Fruit fly (Drosophila melanogaster) whole organism, embryonic: Measurements from ENCODE around the gene CG4332.

Experiments
- Abd-B ChIP-seq: fragments of 200-800 bp; sonication (Bioruptor generic); optimal IDR thresholded peaks from 2 replicates; lab custom pipeline; 2018; ENCODE audit warnings: missing biosample characterization, mild to moderate bottlenecking, missing genetic modification characterization, moderate library complexity
- Adf1 ChIP-seq: fragments of 200-800 bp; sonication (Bioruptor generic); IDR thresholded peaks from 2 replicates; pipeline ENCODE4 v1.3.6; 2022; ENCODE audit warnings: missing biosample characterization, missing genetic modification characterization
- Atf-2 ChIP-seq: fragments of 200-800 bp; sonication (Bioruptor generic); optimal IDR thresholded peaks from 2 replicates; lab custom pipeline; 2016; ENCODE audit warnings: missing biosample characterization, missing genetic modification characterization
- CG11696 ChIP-seq: fragments of 200-800 bp; sonication (Bioruptor generic); IDR thresholded peaks from 2 replicates; pipeline ENCODE4 v1.3.6; 2022; ENCODE audit warnings: missing biosample characterization, missing genetic modification characterization
- CG13624 ChIP-seq: fragments of 200-800 bp; sonication (Bioruptor generic); optimal IDR thresholded peaks from 2 replicates; lab custom pipeline; 2016; ENCODE audit warnings: missing biosample characterization, missing genetic modification characterization
- CG15479 ChIP-seq: fragments of 200-800 bp; sonication (Bioruptor generic); optimal IDR thresholded peaks from 3 replicates; lab custom pipeline; 2019; ENCODE audit warnings: missing biosample characterization, mild to moderate bottlenecking, missing genetic modification characterization, moderate library complexity
- CG1602 ChIP-seq: fragments of 200-800 bp; sonication (Bioruptor generic); optimal IDR thresholded peaks from 3 replicates; lab custom pipeline; 2016; ENCODE audit warnings: missing biosample characterization, missing genetic modification characterization
- CG16863 ChIP-seq: fragments of 200-800 bp; sonication (Bioruptor generic); optimal IDR thresholded peaks from 3 replicates; lab custom pipeline; 2016; ENCODE audit warnings: missing biosample characterization, missing genetic modification characterization
- CG17612 ChIP-seq: fragments of 200-800 bp; sonication (Bioruptor generic); IDR thresholded peaks from 2 replicates; pipeline ENCODE4 v1.3.6; 2022; ENCODE audit warnings: missing biosample characterization, missing genetic modification characterization
- CG1792 ChIP-seq: fragments of 200-800 bp; sonication (Bioruptor generic); optimal IDR thresholded peaks from 2 replicates; lab custom pipeline; 2016; ENCODE audit warnings: missing biosample characterization, missing genetic modification characterization
- CG18599 ChIP-seq: fragments of 200-800 bp; sonication (Bioruptor generic); optimal IDR thresholded peaks from 3 replicates; lab custom pipeline; 2017; ENCODE audit warnings: missing biosample characterization, missing genetic modification characterization, mild to moderate bottlenecking, moderate library complexity, missing genetic modification reagents
- CG18764 ChIP-seq: fragments of 200-800 bp; sonication (Bioruptor generic); optimal IDR thresholded peaks from 3 replicates; lab custom pipeline; 2016; ENCODE audit warnings: missing biosample characterization, missing genetic modification characterization
- CG2678 ChIP-seq: fragments of 200-800 bp; sonication (Bioruptor generic); optimal IDR thresholded peaks from 3 replicates; lab custom pipeline; 2019; ENCODE audit warnings: missing biosample characterization, mild to moderate bottlenecking, missing genetic modification characterization, moderate library complexity
- CG31441 ChIP-seq: fragments of 200-800 bp; sonication (Bioruptor generic); IDR thresholded peaks from 2 replicates; pipeline ENCODE4 v1.3.6; 2022; ENCODE audit warnings: missing biosample characterization, missing genetic modification characterization
- CG3163 ChIP-seq: fragments of 200-800 bp; sonication (Bioruptor generic); optimal IDR thresholded peaks from 3 replicates; lab custom pipeline; 2016; ENCODE audit warnings: missing biosample characterization, missing genetic modification characterization
- CG33213 ChIP-seq: fragments of 200-800 bp; sonication (Bioruptor generic); optimal IDR thresholded peaks from 3 replicates; lab custom pipeline; 2016; ENCODE audit warnings: missing biosample characterization, missing genetic modification characterization
- CG42726 ChIP-seq: fragments of 200-800 bp; sonication (Bioruptor generic); IDR thresholded peaks from 2 replicates; pipeline ENCODE4 v1.3.6; 2022; ENCODE audit warnings: missing biosample characterization, missing genetic modification characterization; ENCODE audit not compliant: partially characterized antibody
- CG4424 ChIP-seq: fragments of 200-800 bp; sonication (Bioruptor generic); optimal IDR thresholded peaks from 3 replicates; lab custom pipeline; 2016; ENCODE audit warnings: missing biosample characterization, missing genetic modification characterization
- CG5180 ChIP-seq: fragments of 200-800 bp; sonication (Bioruptor generic); optimal IDR thresholded peaks from 3 replicates; lab custom pipeline; 2017; ENCODE audit warnings: missing biosample characterization, missing genetic modification characterization, mild to moderate bottlenecking, moderate library complexity, missing genetic modification reagents
- CG6813 ChIP-seq: fragments of 200-800 bp; sonication (Bioruptor generic); optimal IDR thresholded peaks from 2 replicates; lab custom pipeline; 2017; ENCODE audit warnings: missing biosample characterization, missing genetic modification characterization, mild to moderate bottlenecking, moderate library complexity, missing genetic modification reagents
- CG9437 ChIP-seq: fragments of 200-800 bp; sonication (Bioruptor generic); optimal IDR thresholded peaks from 2 replicates; lab custom pipeline; 2018; ENCODE audit warnings: missing biosample characterization, mild to moderate bottlenecking, missing genetic modification characterization
- CG9727 ChIP-seq: fragments of 200-800 bp; sonication (Bioruptor generic); optimal IDR thresholded peaks from 3 replicates; lab custom pipeline; 2017; ENCODE audit warnings: missing biosample characterization, mild to moderate bottlenecking, missing genetic modification characterization
- D ChIP-seq, 2 experiments: fragments of 200-800 bp in 1 of 2; fragments of >200 bp in 1 of 2; sonication (Bioruptor generic) in 1 of 2; optimal IDR thresholded peaks; 2 replicates in 1 of 2; 3 replicates in 1 of 2; lab custom pipeline; 2017; ENCODE audit warnings: mild to moderate bottlenecking in 1 of 2, missing biosample characterization in 1 of 2, missing genetic modification characterization in 1 of 2, missing genetic modification reagents in 1 of 2
- Dbx ChIP-seq: fragments of 200-800 bp; sonication (Bioruptor generic); IDR thresholded peaks from 3 replicates; pipeline ENCODE4 v1.3.6; 2022; ENCODE audit warnings: missing biosample characterization, missing genetic modification characterization
- Dref ChIP-seq: fragments of 200-800 bp; sonication (Bioruptor generic); IDR thresholded peaks from 2 replicates; pipeline ENCODE4 v1.3.6; 2022; ENCODE audit warnings: missing biosample characterization, missing genetic modification characterization
- HLH3B ChIP-seq: fragments of 200-800 bp; sonication (Bioruptor generic); IDR thresholded peaks from 2 replicates; pipeline ENCODE4 v1.3.6; 2022; ENCODE audit warnings: missing biosample characterization, missing genetic modification characterization
- Hsf ChIP-seq: fragments of 200-800 bp; sonication (Bioruptor generic); optimal IDR thresholded peaks from 3 replicates; lab custom pipeline; 2016; ENCODE audit warnings: missing biosample characterization, missing genetic modification characterization
- Lpt ChIP-seq: fragments of >200 bp; optimal IDR thresholded peaks from 2 replicates; lab custom pipeline; 2018; ENCODE audit warnings: missing biosample characterization, missing genetic modification characterization
- Oli ChIP-seq: fragments of 200-800 bp; sonication (Bioruptor generic); optimal IDR thresholded peaks from 2 replicates; lab custom pipeline; 2018; ENCODE audit warnings: missing biosample characterization, mild to moderate bottlenecking, missing genetic modification characterization, moderate library complexity
- Pdp1 ChIP-seq, 2 experiments: fragments of 200-800 bp; sonication (Bioruptor generic); optimal IDR thresholded peaks; 3 replicates each; lab custom pipeline; 2016; ENCODE audit warnings: missing biosample characterization in 2 of 2, missing genetic modification characterization in 2 of 2, mild to moderate bottlenecking in 1 of 2, moderate library complexity in 1 of 2
- Ravus ChIP-seq: fragments of 200-800 bp; sonication (Bioruptor generic); IDR thresholded peaks from 2 replicates; pipeline ENCODE4 v1.3.6; 2022; ENCODE audit warnings: missing biosample characterization, missing genetic modification characterization
- al ChIP-seq: fragments of 200-800 bp; sonication (Bioruptor generic); IDR thresholded peaks from 2 replicates; pipeline ENCODE4 v1.3.6; 2022; ENCODE audit warnings: missing biosample characterization, missing genetic modification characterization
- amos ChIP-seq: fragments of 200-800 bp; sonication (Bioruptor generic); IDR thresholded peaks from 2 replicates; pipeline ENCODE4 v1.3.6; 2022; ENCODE audit warnings: missing biosample characterization, missing genetic modification characterization; ENCODE audit not compliant: partially characterized antibody
- bcd ChIP-seq: fragments of 200-800 bp; sonication (Bioruptor generic); optimal IDR thresholded peaks from 2 replicates; lab custom pipeline; 2017; ENCODE audit warnings: missing biosample characterization, mild to moderate bottlenecking, missing genetic modification characterization
- bowl ChIP-seq: fragments of 200-800 bp; sonication (Bioruptor generic); IDR thresholded peaks from 2 replicates; pipeline ENCODE4 v1.3.6; 2022; ENCODE audit warnings: missing biosample characterization, missing genetic modification characterization
- br ChIP-seq: fragments of >200 bp; optimal IDR thresholded peaks from 2 replicates; lab custom pipeline; 2017
- gt ChIP-seq: fragments of 200-800 bp; sonication (Bioruptor generic); IDR thresholded peaks from 2 replicates; pipeline ENCODE4 v1.3.6; 2022; ENCODE audit warnings: missing biosample characterization, missing genetic modification characterization
- h ChIP-seq: fragments of >200 bp; optimal IDR thresholded peaks from 2 replicates; lab custom pipeline; 2017
- inv ChIP-seq: fragments of 200-800 bp; sonication (Bioruptor generic); IDR thresholded peaks from 2 replicates; pipeline ENCODE4 v1.3.6; 2022; ENCODE audit warnings: missing biosample characterization, missing genetic modification characterization; ENCODE audit not compliant: partially characterized antibody
- knrl ChIP-seq: fragments of 200-800 bp; sonication (Bioruptor generic); IDR thresholded peaks from 3 replicates; pipeline ENCODE4 v1.3.6; 2022; ENCODE audit warnings: missing biosample characterization, missing genetic modification characterization; ENCODE audit not compliant: partially characterized antibody
- nerfin-2 ChIP-seq: fragments of 200-800 bp; sonication (Bioruptor generic); IDR thresholded peaks from 2 replicates; pipeline ENCODE4 v1.3.6; 2022; ENCODE audit warnings: missing biosample characterization, missing genetic modification characterization; ENCODE audit not compliant: partially characterized antibody
- otp ChIP-seq: fragments of 200-800 bp; sonication (Bioruptor generic); IDR thresholded peaks from 3 replicates; pipeline ENCODE4, ENCODE4 v1.3.6; 2022; ENCODE audit warnings: missing biosample characterization, missing genetic modification characterization
- row ChIP-seq: fragments of 200-800 bp; sonication (Bioruptor generic); IDR thresholded peaks from 3 replicates; pipeline ENCODE4 v1.3.6; 2022; ENCODE audit warnings: missing biosample characterization, missing genetic modification characterization
- run ChIP-seq: fragments of 200-800 bp; sonication (Bioruptor generic); optimal IDR thresholded peaks from 3 replicates; lab custom pipeline; 2018; ENCODE audit warnings: missing biosample characterization, mild to moderate bottlenecking, missing genetic modification characterization
- sc ChIP-seq, 3 experiments: fragments of >200 bp in 2 of 3; fragments of 200-800 bp in 1 of 3; sonication (Bioruptor generic) in 1 of 3; optimal IDR thresholded peaks; 2 replicates in 2 of 3; 3 replicates in 1 of 3; lab custom pipeline; 2017; ENCODE audit warnings: mild to moderate bottlenecking in 1 of 3, missing biosample characterization in 1 of 3, missing genetic modification characterization in 1 of 3, missing genetic modification reagents in 1 of 3
- sd ChIP-seq: fragments of 200-800 bp; sonication (Bioruptor generic); optimal IDR thresholded peaks from 3 replicates; lab custom pipeline; 2018; ENCODE audit warnings: missing biosample characterization, mild to moderate bottlenecking, missing genetic modification characterization, moderate library complexity
- tna ChIP-seq: fragments of 200-800 bp; sonication (Bioruptor generic); IDR thresholded peaks from 2 replicates; pipeline ENCODE4 v1.3.6; 2022; ENCODE audit warnings: missing biosample characterization, missing genetic modification characterization; ENCODE audit not compliant: partially characterized antibody
- ttk ChIP-seq: fragments of 200-800 bp; sonication (Bioruptor generic); IDR thresholded peaks from 2 replicates; pipeline ENCODE4 v2.1.2; 2022; ENCODE audit warnings: missing biosample characterization, missing genetic modification characterization
- vvl ChIP-seq: fragments of 200-800 bp; sonication (Bioruptor generic); IDR thresholded peaks from 2 replicates; pipeline ENCODE4 v1.3.6; 2022; ENCODE audit warnings: missing biosample characterization, missing genetic modification characterization

Gene CG4332

DNA sequence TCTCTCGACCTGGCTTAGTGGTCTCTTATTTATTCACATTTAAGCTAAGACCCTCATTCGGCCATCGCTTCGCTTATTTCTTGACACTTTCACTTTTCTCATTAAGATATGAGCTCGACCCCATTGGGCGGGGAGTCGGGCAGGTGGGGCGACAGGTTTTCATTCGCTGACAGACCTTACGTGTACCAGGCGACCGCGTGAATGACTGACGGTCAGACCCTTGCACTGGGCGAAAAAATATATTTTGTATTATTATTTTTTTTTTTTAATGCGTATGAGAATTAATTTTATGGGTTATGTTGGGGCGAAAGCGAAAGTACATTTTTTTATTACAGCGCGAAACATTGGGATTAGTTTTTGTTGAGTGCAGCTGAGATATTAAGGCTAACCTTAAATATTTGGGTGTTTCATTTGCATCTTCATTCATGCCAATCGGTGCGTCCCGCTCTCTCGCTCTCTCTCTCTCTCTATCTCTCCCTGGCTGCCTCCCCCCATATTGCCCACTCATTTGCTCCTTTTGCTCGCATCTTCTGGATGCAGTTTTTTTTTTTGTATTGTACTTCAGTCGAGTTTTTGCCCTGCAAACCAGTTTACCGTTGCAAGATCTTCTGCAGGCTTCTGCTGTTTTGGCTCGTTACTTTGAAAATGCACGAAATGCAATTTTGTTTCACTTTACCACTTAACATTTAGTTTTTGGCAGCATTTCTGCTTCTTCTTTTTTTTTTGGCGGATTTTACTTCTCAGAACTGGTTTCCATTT lies 17.7 kb upstream of the CG4332 start (continued):
- TF ChIP-seq amos (GFP tag; lab: Robert Waterston, UW) (no peak), CG1792 (GFP tag; lab: Kevin White, UChicago) (no peak), sd (tag; lab: Kevin White, UChicago) (peak; percentile 34), ttk (GFP tag; lab: Robert Waterston, UW) (peak; percentile 66; the same call in 1 of the 2 replicates), HLH3B (GFP tag; lab: Robert Waterston, UW) (peak; percentile 77), vvl (GFP tag; lab: Robert Waterston, UW) (peak; percentile 88), Dbx (no peak), Adf1 (no peak), Hsf (GFP tag; lab: Kevin White, UChicago) (no peak), CG42726 (no peak), CG5180 (GFP tag; lab: Kevin White, UChicago) (peak; percentile 57), CG31441 (GFP tag; lab: Robert Waterston, UW) (peak; percentile 57), br (lab: Kevin White, UChicago) (no peak), CG16863 (no peak), CG11696 (GFP tag; lab: Robert Waterston, UW) (no peak), Oli (tag; lab: Kevin White, UChicago) (peak; percentile 45), CG33213 (no peak), CG18599 (peak; percentile 34), gt (no peak), otp (GFP tag; lab: Robert Waterston, UW) (peak; percentile 72), nerfin-2 (GFP tag; lab: Robert Waterston, UW) (no peak), Pdp1 (GFP tag; optimal IDR thresholded peaks at IDR 0.05; lab: Kevin White, UChicago) (peak; percentile 13 to 45), tna (GFP tag; lab: Robert Waterston, UW) (no peak), bcd (GFP tag; lab: Kevin White, UChicago) (peak; percentile 43), Ravus (no peak), CG6813 (GFP tag; lab: Kevin White, UChicago) (peak; percentile 9), CG13624 (GFP tag; lab: Kevin White, UChicago) (no peak), knrl (GFP tag; lab: Robert Waterston, UW) (no peak), CG9727 (GFP tag; lab: Kevin White, UChicago) (peak; percentile 28), inv (GFP tag; lab: Robert Waterston, UW) (no peak), Abd-B (no peak), D (optimal IDR thresholded peaks at IDR 0.05; lab: Kevin White, UChicago) (no peak), D (GFP tag; optimal IDR thresholded peaks at IDR 0.05; lab: Kevin White, UChicago) (peak; percentile 38), al (no peak), CG1602 (no peak), CG15479 (GFP tag; lab: Kevin White, UChicago) (no peak), h (lab: Kevin White, UChicago) (no peak), CG2678 (tag; lab: Kevin White, UChicago) (peak; percentile 72), Atf-2 (GFP tag; lab: Kevin White, UChicago) (no peak), row (GFP tag; lab: Robert Waterston, UW) (peak; percentile 76), CG4424 (GFP tag; lab: Kevin White, UChicago) (peak; percentile 14), sc (optimal IDR thresholded peaks at IDR 0.05; lab: Kevin White, UChicago) (no peak), sc (GFP tag; optimal IDR thresholded peaks at IDR 0.05; lab: Kevin White, UChicago) (no peak), bowl (peak; percentile 76), CG3163 (GFP tag; lab: Kevin White, UChicago) (no peak), Lpt (GFP tag; lab: Kevin White, UChicago) (no peak), CG9437 (GFP tag; lab: Kevin White, UChicago) (no peak), Dref (GFP tag; lab: Robert Waterston, UW) (no peak), CG18764 (GFP tag; lab: Kevin White, UChicago) (no peak), run (tag; lab: Kevin White, UChicago) (no peak), CG17612 (no peak)
